Fruit fly (Drosophila melanogaster) whole organism, embryonic: ENCODE measurements around the gene mbc.

ENCODE experiments used
- Ada2b ChIP-seq: fragments of 200-800 bp; sonication (Bioruptor generic); IDR thresholded peaks from 2 replicates; pipeline ENCODE4 v1.3.6; 2022; ENCODE audit warnings: missing biosample characterization, missing genetic modification characterization
- Asciz ChIP-seq: fragments of 200-800 bp; sonication (Bioruptor generic); optimal IDR thresholded peaks from 2 replicates; lab custom pipeline; 2017; ENCODE audit warnings: missing biosample characterization, mild to moderate bottlenecking, missing genetic modification characterization, missing genetic modification reagents
- CG12236 ChIP-seq: fragments of 200-800 bp; sonication (Bioruptor generic); optimal IDR thresholded peaks from 2 replicates; lab custom pipeline; 2016; ENCODE audit warnings: missing biosample characterization, missing genetic modification characterization
- CG12744 ChIP-seq: fragments of 200-800 bp; sonication (Bioruptor generic); optimal IDR thresholded peaks from 2 replicates; lab custom pipeline; 2016; ENCODE audit warnings: missing biosample characterization, missing genetic modification characterization
- CG12942 ChIP-seq: fragments of 200-800 bp; sonication (Bioruptor generic); optimal IDR thresholded peaks from 3 replicates; lab custom pipeline; 2016; ENCODE audit warnings: missing biosample characterization, missing genetic modification characterization
- CG1529 ChIP-seq: fragments of 200-800 bp; sonication (Bioruptor generic); optimal IDR thresholded peaks from 3 replicates; lab custom pipeline; 2018; ENCODE audit warnings: missing biosample characterization, missing genetic modification characterization
- CG15479 ChIP-seq: fragments of 200-800 bp; sonication (Bioruptor generic); optimal IDR thresholded peaks from 3 replicates; lab custom pipeline; 2019; ENCODE audit warnings: missing biosample characterization, mild to moderate bottlenecking, missing genetic modification characterization, moderate library complexity
- CG15696 ChIP-seq: fragments of 200-800 bp; sonication (Bioruptor generic); optimal IDR thresholded peaks from 2 replicates; lab custom pipeline; 2019; ENCODE audit warnings: missing biosample characterization, mild to moderate bottlenecking, missing genetic modification characterization, moderate library complexity
- CG1603 ChIP-seq: fragments of 200-800 bp; sonication (Bioruptor generic); optimal IDR thresholded peaks from 2 replicates; lab custom pipeline; 2019; ENCODE audit warnings: missing biosample characterization, mild to moderate bottlenecking, missing genetic modification characterization, moderate library complexity
- CG17612 ChIP-seq: fragments of 200-800 bp; sonication (Bioruptor generic); IDR thresholded peaks from 2 replicates; pipeline ENCODE4 v1.3.6; 2022; ENCODE audit warnings: missing biosample characterization, missing genetic modification characterization
- CG17829 ChIP-seq: fragments of 200-800 bp; optimal IDR thresholded peaks from 2 replicates; lab custom pipeline; 2019; ENCODE audit warnings: missing biosample characterization, mild to moderate bottlenecking, missing genetic modification characterization, moderate library complexity
- CG1832 ChIP-seq: fragments of 200-800 bp; sonication (Bioruptor generic); optimal IDR thresholded peaks from 2 replicates; lab custom pipeline; 2017; ENCODE audit warnings: missing biosample characterization, mild to moderate bottlenecking, missing genetic modification characterization, inconsistent platforms
- CG2202 ChIP-seq: fragments of 200-800 bp; sonication (Bioruptor generic); optimal IDR thresholded peaks from 2 replicates; lab custom pipeline; 2018; ENCODE audit warnings: missing biosample characterization, mild to moderate bottlenecking, missing genetic modification characterization
- CG2678 ChIP-seq: fragments of 200-800 bp; sonication (Bioruptor generic); optimal IDR thresholded peaks from 3 replicates; lab custom pipeline; 2019; ENCODE audit warnings: missing biosample characterization, mild to moderate bottlenecking, missing genetic modification characterization, moderate library complexity
- CG30403 ChIP-seq: fragments of 200-800 bp; sonication (Bioruptor generic); optimal IDR thresholded peaks from 3 replicates; lab custom pipeline; 2016; ENCODE audit warnings: missing biosample characterization, missing genetic modification characterization
- CG32772 ChIP-seq: fragments of 200-800 bp; sonication (Bioruptor generic); IDR thresholded peaks from 2 replicates; pipeline ENCODE4 v1.3.6; 2022; ENCODE audit warnings: missing biosample characterization, missing genetic modification characterization
- CG4282 ChIP-seq: fragments of 200-800 bp; sonication (Bioruptor generic); optimal IDR thresholded peaks from 2 replicates; lab custom pipeline; 2016; ENCODE audit warnings: missing biosample characterization, missing genetic modification characterization
- CG4328 ChIP-seq: fragments of 200-800 bp; sonication (Bioruptor generic); optimal IDR thresholded peaks from 3 replicates; lab custom pipeline; 2017; ENCODE audit warnings: missing biosample characterization, missing genetic modification reagents, missing genetic modification characterization
- CG6654 ChIP-seq: fragments of 200-800 bp; sonication (Bioruptor generic); optimal IDR thresholded peaks from 2 replicates; lab custom pipeline; 2017; ENCODE audit warnings: missing biosample characterization, mild to moderate bottlenecking, missing genetic modification characterization
- CG7372 ChIP-seq: fragments of 200-800 bp; sonication (Bioruptor generic); IDR thresholded peaks from 2 replicates; pipeline ENCODE4 v1.3.6; 2022; ENCODE audit warnings: missing biosample characterization, missing genetic modification characterization
- Chrac-16 ChIP-seq: fragments of 200-800 bp; sonication (Bioruptor generic); optimal IDR thresholded peaks from 3 replicates; lab custom pipeline; 2016; ENCODE audit warnings: missing biosample characterization, missing genetic modification characterization
- Doc2 ChIP-seq: fragments of 200-800 bp; sonication (Bioruptor generic); IDR thresholded peaks from 2 replicates; pipeline ENCODE4 v1.3.6; 2022; ENCODE audit warnings: missing biosample characterization, missing genetic modification characterization
- Drgx ChIP-seq: fragments of 200-800 bp; sonication (Bioruptor generic); IDR thresholded peaks from 2 replicates; pipeline ENCODE4 v1.3.6; 2022; ENCODE audit warnings: missing biosample characterization, missing genetic modification characterization
- Ets97D ChIP-seq: fragments of 200-800 bp; sonication (Bioruptor generic); optimal IDR thresholded peaks from 3 replicates; lab custom pipeline; 2016; ENCODE audit warnings: missing biosample characterization, missing genetic modification characterization
- H2.0 ChIP-seq: fragments of 200-800 bp; sonication (Bioruptor generic); IDR thresholded peaks from 2 replicates; pipeline ENCODE4 v1.3.6; 2022; ENCODE audit warnings: missing biosample characterization, missing genetic modification characterization
- HHEX ChIP-seq: fragments of 200-800 bp; sonication (Bioruptor generic); optimal IDR thresholded peaks from 3 replicates; lab custom pipeline; 2017; ENCODE audit warnings: missing biosample characterization, mild to moderate bottlenecking, missing genetic modification characterization, missing genetic modification reagents
- Lhr ChIP-seq: fragments of 200-800 bp; sonication (Bioruptor generic); optimal IDR thresholded peaks from 3 replicates; lab custom pipeline; 2017; ENCODE audit warnings: mild to moderate bottlenecking, missing biosample characterization, missing genetic modification reagents, missing genetic modification characterization
- MTF-1 ChIP-seq: fragments of 200-800 bp; sonication (Bioruptor generic); optimal IDR thresholded peaks from 2 replicates; lab custom pipeline; 2018; ENCODE audit warnings: missing biosample characterization, mild to moderate bottlenecking, missing genetic modification characterization, borderline replicate concordance
- NFAT ChIP-seq: fragments of 200-800 bp; sonication (Bioruptor generic); IDR thresholded peaks from 2 replicates; pipeline ENCODE4 v1.3.6; 2022; ENCODE audit warnings: missing biosample characterization, missing genetic modification characterization
- Stat92E ChIP-seq, 3 experiments: fragments of >200 bp in 2 of 3; fragments of 200-800 bp in 1 of 3; sonication (Bioruptor generic) in 1 of 3; optimal IDR thresholded peaks; 2 replicates each; lab custom pipeline; 2017 to 2019; ENCODE audit warnings: missing biosample characterization in 3 of 3, missing genetic modification characterization in 3 of 3, mild to moderate bottlenecking in 1 of 3, moderate library complexity in 1 of 3
- Trl ChIP-seq, 3 experiments: fragments of >200 bp in 2 of 3; fragments of 200-800 bp in 1 of 3; sonication (Bioruptor generic) in 1 of 3; optimal IDR thresholded peaks; 2 replicates in 1 of 3; 3 replicates in 2 of 3; lab custom pipeline; 2016 to 2017; ENCODE audit warnings: missing biosample characterization in 1 of 3, missing genetic modification characterization in 1 of 3
- crc ChIP-seq: fragments of 200-800 bp; sonication (Bioruptor generic); optimal IDR thresholded peaks from 2 replicates; lab custom pipeline; 2016; ENCODE audit warnings: missing biosample characterization, missing genetic modification characterization
- da ChIP-seq: fragments of 200-800 bp; sonication (Bioruptor generic); optimal IDR thresholded peaks from 2 replicates; lab custom pipeline; 2016; ENCODE audit warnings: missing biosample characterization, missing genetic modification characterization
- disco-r ChIP-seq: fragments of 200-800 bp; sonication (Bioruptor generic); optimal IDR thresholded peaks from 2 replicates; lab custom pipeline; 2016; ENCODE audit warnings: missing biosample characterization, missing genetic modification characterization
- gt ChIP-seq: fragments of 200-800 bp; sonication (Bioruptor generic); IDR thresholded peaks from 2 replicates; pipeline ENCODE4 v1.3.6; 2022; ENCODE audit warnings: missing biosample characterization, missing genetic modification characterization
- hkb ChIP-seq, 2 experiments: fragments of 200-800 bp in 1 of 2; fragments of >200 bp in 1 of 2; sonication (Bioruptor generic) in 1 of 2; IDR thresholded peaks in 1 of 2; optimal IDR thresholded peaks in 1 of 2; 2 replicates each; pipeline versions ENCODE4 v1.3.6 to Lab custom; 2017 to 2022; ENCODE audit warnings: missing biosample characterization in 1 of 2, missing genetic modification characterization in 1 of 2
- mirr ChIP-seq: fragments of 200-800 bp; sonication (Bioruptor generic); optimal IDR thresholded peaks from 3 replicates; lab custom pipeline; 2018; ENCODE audit warnings: missing biosample characterization, mild to moderate bottlenecking, missing genetic modification characterization
- nerfin-2 ChIP-seq: fragments of 200-800 bp; sonication (Bioruptor generic); IDR thresholded peaks from 2 replicates; pipeline ENCODE4 v1.3.6; 2022; ENCODE audit warnings: missing biosample characterization, missing genetic modification characterization; ENCODE audit not compliant: partially characterized antibody
- prd ChIP-seq, 3 experiments: fragments of >200 bp in 2 of 3; fragments of 200-800 bp in 1 of 3; sonication (Bioruptor generic) in 1 of 3; optimal IDR thresholded peaks in 2 of 3; IDR thresholded peaks in 1 of 3; 2 replicates in 2 of 3; 3 replicates in 1 of 3; pipeline versions ENCODE4 v1.3.6 to Lab custom; 2017 to 2022; ENCODE audit warnings: missing biosample characterization in 1 of 3, missing genetic modification characterization in 1 of 3
- psq ChIP-seq: fragments of 200-800 bp; sonication (Bioruptor generic); optimal IDR thresholded peaks from 2 replicates; lab custom pipeline; 2017; ENCODE audit warnings: missing biosample characterization, missing genetic modification characterization
- rib ChIP-seq: fragments of 200-800 bp; sonication (Bioruptor generic); IDR thresholded peaks from 2 replicates; pipeline ENCODE4 v1.3.6; 2022; ENCODE audit warnings: missing biosample characterization, missing genetic modification characterization
- sens ChIP-seq: fragments of 200-800 bp; sonication (Bioruptor generic); peaks from one replicate; lab custom pipeline; 2016; ENCODE audit warnings: missing biosample characterization, missing genetic modification characterization
- sens-2 ChIP-seq: fragments of 200-800 bp; sonication (Bioruptor generic); IDR thresholded peaks from 2 replicates; pipeline ENCODE4 v1.3.6; 2022; ENCODE audit warnings: missing biosample characterization, missing genetic modification characterization
- sr ChIP-seq: fragments of 200-800 bp; sonication (Bioruptor generic); IDR thresholded peaks from 3 replicates; pipeline ENCODE4 v1.3.6; 2022; ENCODE audit warnings: missing biosample characterization, missing genetic modification characterization
- tin ChIP-seq: fragments of 200-800 bp; sonication (Bioruptor generic); optimal IDR thresholded peaks from 3 replicates; lab custom pipeline; 2016; ENCODE audit warnings: missing biosample characterization, missing genetic modification characterization
- tna ChIP-seq: fragments of 200-800 bp; sonication (Bioruptor generic); IDR thresholded peaks from 2 replicates; pipeline ENCODE4 v1.3.6; 2022; ENCODE audit warnings: missing biosample characterization, missing genetic modification characterization; ENCODE audit not compliant: partially characterized antibody
- twi ChIP-seq: fragments of 200-800 bp; optimal IDR thresholded peaks from 2 replicates; lab custom pipeline; 2019; ENCODE audit warnings: missing biosample characterization, mild to moderate bottlenecking, missing genetic modification characterization, moderate library complexity
- unpg ChIP-seq: fragments of 200-800 bp; sonication (Bioruptor generic); optimal IDR thresholded peaks from 3 replicates; lab custom pipeline; 2018; ENCODE audit warnings: missing biosample characterization, mild to moderate bottlenecking, missing genetic modification characterization, moderate library complexity
- zen2 ChIP-seq: fragments of 200-800 bp; sonication (Bioruptor generic); IDR thresholded peaks from 3 replicates; pipeline ENCODE4 v1.3.6; 2022; ENCODE audit warnings: missing biosample characterization, missing genetic modification characterization; ENCODE audit not compliant: partially characterized antibody

mbc gene

dm6 chr3R:23772808-23773207 lies 8.8 kb upstream of the mbc start, which contains the start of gene tst (continued):
- TF ChIP-seq zen2 (GFP tag; lab: Robert Waterston, UW) = no peak
- peak; percentile 17 for TF ChIP-seq Ets97D (GFP tag; lab: Kevin White, UChicago)
- peak in 1 of 3 experiments; percentile 36 for TF ChIP-seq Stat92E (GFP tag; optimal IDR thresholded peaks at IDR 0.05; lab: Kevin White, UChicago)
- no peak for TF ChIP-seq Asciz (GFP tag; lab: Kevin White, UChicago)
- peak; percentile 92 for TF ChIP-seq unpg
- TF ChIP-seq crc (GFP tag; lab: Kevin White, UChicago) = no peak
- peak; percentile 93 for TF ChIP-seq CG17612 (GFP tag; lab: Robert Waterston, UW)
- peak; percentile 92 for TF ChIP-seq rib (GFP tag; lab: Robert Waterston, UW)
- TF ChIP-seq H2.0 = peak; percentile 96
- TF ChIP-seq hkb (optimal IDR thresholded peaks at IDR 0.05; lab: Kevin White, UChicago) = no peak
- peak; percentile 93 for TF ChIP-seq hkb (GFP tag; IDR thresholded peaks at IDR 0.05; lab: Robert Waterston, UW)
- peak; percentile 78 for TF ChIP-seq CG2202 (tag; lab: Kevin White, UChicago)
- peak; percentile 96 for TF ChIP-seq CG17829 (tag; lab: Kevin White, UChicago)
- peak; percentile 96 for TF ChIP-seq Ada2b (GFP tag; lab: Robert Waterston, UW)
- TF ChIP-seq CG32772 = peak; percentile 99
- peak; percentile 41 for TF ChIP-seq CG4328 (GFP tag; lab: Kevin White, UChicago)
- no peak for TF ChIP-seq CG12744 (GFP tag; lab: Kevin White, UChicago)
- peak; percentile 94 for TF ChIP-seq Drgx
- TF ChIP-seq CG2678 (tag; lab: Kevin White, UChicago) = peak; percentile 93
- TF ChIP-seq disco-r = no peak
- TF ChIP-seq tna = no peak
- peak; percentile 94 for TF ChIP-seq CG30403 (GFP tag; lab: Kevin White, UChicago)
- no peak for TF ChIP-seq CG15479 (GFP tag; lab: Kevin White, UChicago)
- TF ChIP-seq CG1832 (GFP tag; lab: Kevin White, UChicago) = no peak
- peak; percentile 21 for TF ChIP-seq mirr (GFP tag; lab: Kevin White, UChicago)
- peak; percentile 89 for TF ChIP-seq gt (GFP tag; lab: Robert Waterston, UW)
- TF ChIP-seq sr (GFP tag; lab: Robert Waterston, UW) = no peak
- TF ChIP-seq HHEX (GFP tag; lab: Kevin White, UChicago) = peak; percentile 90
- peak; percentile 56 for TF ChIP-seq CG6654 (GFP tag; lab: Kevin White, UChicago)
- no peak for TF ChIP-seq nerfin-2 (GFP tag; lab: Robert Waterston, UW)
- TF ChIP-seq CG1529 = peak; percentile 69
- TF ChIP-seq CG7372 (GFP tag; lab: Robert Waterston, UW) = peak; percentile 97
- TF ChIP-seq CG15696 (tag; lab: Kevin White, UChicago) = peak; percentile 90
- peak; percentile 82 for TF ChIP-seq MTF-1 (GFP tag; lab: Kevin White, UChicago)
- peak; percentile 81 for TF ChIP-seq psq (GFP tag; lab: Kevin White, UChicago)
- TF ChIP-seq NFAT (GFP tag; lab: Robert Waterston, UW) = peak; percentile 91
- TF ChIP-seq Trl (optimal IDR thresholded peaks at IDR 0.05; lab: Kevin White, UChicago) = no peak
- peak; percentile 35 for TF ChIP-seq Trl (GFP tag; optimal IDR thresholded peaks at IDR 0.05; lab: Kevin White, UChicago)
- peak; percentile 92 for TF ChIP-seq CG12942 (GFP tag; lab: Kevin White, UChicago)
- no peak for TF ChIP-seq prd (optimal IDR thresholded peaks at IDR 0.05; lab: Kevin White, UChicago)
- TF ChIP-seq prd (GFP tag; IDR thresholded peaks at IDR 0.05; lab: Robert Waterston, UW) = peak; percentile 99
- peak; percentile 67; the same call in 1 of the 2 replicates for TF ChIP-seq sens-2 (GFP tag; lab: Robert Waterston, UW)
- peak; percentile 92 for TF ChIP-seq Doc2 (GFP tag; lab: Robert Waterston, UW)
- TF ChIP-seq twi (tag; lab: Kevin White, UChicago) = peak; percentile 80
- TF ChIP-seq CG4282 = no peak
- peak; percentile 93 for TF ChIP-seq sens (GFP tag; lab: Kevin White, UChicago)
- peak; percentile 88 for TF ChIP-seq tin (GFP tag; lab: Kevin White, UChicago)
- no peak for TF ChIP-seq da (GFP tag; lab: Kevin White, UChicago)
- no peak for TF ChIP-seq Lhr (GFP tag; lab: Kevin White, UChicago)
- peak; percentile 87 for TF ChIP-seq Chrac-16 (GFP tag; lab: Kevin White, UChicago)
- no peak for TF ChIP-seq CG1603 (tag; lab: Kevin White, UChicago)
- no peak for TF ChIP-seq CG12236 (GFP tag; lab: Kevin White, UChicago)
